Worm (Caenorhabditis elegans): ENCODE measurements around the gene rcd-1.

ce11 chrII:3803219-3803618 lies 49.5 kb downstream of the rcd-1 start, which contains the start of gene ins-32:
- no peak for TF ChIP-seq blmp-1 (tag; optimal IDR thresholded peaks at IDR 0.05)
- TF ChIP-seq snu-23 (GFP tag; optimal IDR thresholded peaks at IDR 0.05): no peak
- no peak for TF ChIP-seq elt-3 (tag; optimal IDR thresholded peaks at IDR 0.05)
- TF ChIP-seq ceh-90 (tag; optimal IDR thresholded peaks at IDR 0.05): no peak
- no peak for TF ChIP-seq egl-27 (tag; optimal IDR thresholded peaks at IDR 0.05)
- TF ChIP-seq ama-1 (optimal IDR thresholded peaks at IDR 0.05): no peak
- no peak for TF ChIP-seq unc-86 (tag; optimal IDR thresholded peaks at IDR 0.05)
- TF ChIP-seq aha-1 (tag; optimal IDR thresholded peaks at IDR 0.05): no peak
- TF ChIP-seq lsy-2 (tag; optimal IDR thresholded peaks at IDR 0.05): no peak
